Worm (Caenorhabditis elegans) whole organism, L3 larva: ENCODE results near the gene flp-11.

Experiments used
- aly-2 ChIP-seq: fragments of 150-350 bp; optimal IDR thresholded peaks from 2 replicates; lab custom pipeline; 2014; ENCODE audit warnings: missing biosample characterization, missing genetic modification characterization
- ama-1 ChIP-seq: fragments of 150-350 bp; optimal IDR thresholded peaks from 2 replicates; lab custom pipeline; 2018
- ceh-28 ChIP-seq: fragments of 150-350 bp; optimal IDR thresholded peaks from 2 replicates; lab custom pipeline; 2014; ENCODE audit warnings: missing biosample characterization, missing genetic modification reagents, missing genetic modification characterization
- egl-5 ChIP-seq: fragments of 150-350 bp; optimal IDR thresholded peaks from 2 replicates; lab custom pipeline; 2017; ENCODE audit warnings: missing biosample characterization, missing genetic modification reagents, missing genetic modification characterization, inconsistent platforms
- elt-2 ChIP-seq: sonication (generic microtip); optimal IDR thresholded peaks from 2 replicates; lab custom pipeline; 2016; ENCODE audit warnings: missing genetic modification reagents, mild to moderate bottlenecking, missing genetic modification characterization, missing compliant biosample characterization
- elt-3 ChIP-seq, 3 experiments: fragments of 150-350 bp in 1 of 3; sonication (generic microtip) in 2 of 3; optimal IDR thresholded peaks; 2 replicates in 2 of 3; 4 replicates in 1 of 3; lab custom pipeline; 2014 to 2017; ENCODE audit warnings: missing biosample characterization in 3 of 3, missing genetic modification characterization in 3 of 3
- fkh-2 ChIP-seq: fragments of 150-350 bp; optimal IDR thresholded peaks from 2 replicates; lab custom pipeline; 2014; ENCODE audit warnings: missing biosample characterization, missing genetic modification reagents, missing genetic modification characterization
- fos-1 ChIP-seq: fragments of 150-350 bp; optimal IDR thresholded peaks from 2 replicates; lab custom pipeline; 2014; ENCODE audit warnings: missing biosample characterization, missing genetic modification characterization
- hmg-11 ChIP-seq: sonication (generic microtip); optimal IDR thresholded peaks from 2 replicates; lab custom pipeline; 2016; ENCODE audit warnings: missing genetic modification characterization, missing compliant biosample characterization
- jun-1 ChIP-seq: fragments of 150-350 bp; optimal IDR thresholded peaks from 2 replicates; lab custom pipeline; 2014; ENCODE audit warnings: missing biosample characterization, missing genetic modification reagents, missing genetic modification characterization
- lin-15B ChIP-seq: fragments of 150-350 bp; optimal IDR thresholded peaks from 2 replicates; lab custom pipeline; 2014; ENCODE audit warnings: missing biosample characterization, missing genetic modification characterization
- lin-39 ChIP-seq: fragments of 150-350 bp; optimal IDR thresholded peaks from 2 replicates; lab custom pipeline; 2018; ENCODE audit warnings: missing biosample characterization, missing genetic modification reagents, missing genetic modification characterization
- lsy-12 ChIP-seq: sonication (generic microtip); optimal IDR thresholded peaks from 2 replicates; lab custom pipeline; 2016; ENCODE audit warnings: mild to moderate bottlenecking, missing genetic modification characterization, missing compliant biosample characterization
- mdl-1 ChIP-seq: fragments of 150-350 bp; optimal IDR thresholded peaks from 2 replicates; lab custom pipeline; 2014; ENCODE audit warnings: missing biosample characterization, missing genetic modification characterization
- mml-1 ChIP-seq: fragments of 150-350 bp; sonication (generic microtip); optimal IDR thresholded peaks from 3 replicates; lab custom pipeline; 2014; ENCODE audit warnings: missing biosample characterization, missing genetic modification characterization
- nfya-1 ChIP-seq: sonication (generic microtip); optimal IDR thresholded peaks from 2 replicates; lab custom pipeline; 2017; ENCODE audit warnings: missing genetic modification characterization, mild to moderate bottlenecking, missing compliant biosample characterization, antibody characterized with exemption, moderate library complexity; ENCODE audit not compliant: insufficient read depth
- nhr-11 ChIP-seq: fragments of 150-350 bp; optimal IDR thresholded peaks from 2 replicates; lab custom pipeline; 2014; ENCODE audit warnings: missing biosample characterization, missing genetic modification characterization
- nhr-23 ChIP-seq: fragments of 150-350 bp; optimal IDR thresholded peaks from 2 replicates; lab custom pipeline; 2014; ENCODE audit warnings: missing biosample characterization, missing genetic modification reagents, missing genetic modification characterization
- nhr-25 ChIP-seq: sonication (generic microtip); optimal IDR thresholded peaks from 2 replicates; lab custom pipeline; 2017; ENCODE audit warnings: missing biosample characterization, missing genetic modification characterization
- nhr-28 ChIP-seq: fragments of 150-350 bp; optimal IDR thresholded peaks from 2 replicates; lab custom pipeline; 2014; ENCODE audit warnings: missing biosample characterization, missing genetic modification characterization
- nhr-43 ChIP-seq: sonication (generic microtip); optimal IDR thresholded peaks from 2 replicates; lab custom pipeline; 2016; ENCODE audit warnings: mild to moderate bottlenecking, missing genetic modification characterization, missing compliant biosample characterization; ENCODE audit not compliant: poor library complexity, severe bottlenecking
- nhr-67 ChIP-seq: fragments of 150-350 bp; optimal IDR thresholded peaks from 2 replicates; lab custom pipeline; 2014; ENCODE audit warnings: missing biosample characterization, missing genetic modification characterization
- nhr-76 ChIP-seq: fragments of 150-350 bp; sonication (generic microtip); optimal IDR thresholded peaks from 5 replicates; lab custom pipeline; 2014; ENCODE audit warnings: missing biosample characterization, missing genetic modification characterization
- nhr-77 ChIP-seq: fragments of 150-350 bp; optimal IDR thresholded peaks from 2 replicates; lab custom pipeline; 2014; ENCODE audit warnings: missing biosample characterization, missing genetic modification characterization
- pha-4 ChIP-seq: fragments of 150-350 bp; optimal IDR thresholded peaks from 2 replicates; lab custom pipeline; 2014; ENCODE audit warnings: missing biosample characterization, missing genetic modification reagents, missing genetic modification characterization
- pqm-1 ChIP-seq: fragments of 150-350 bp; optimal IDR thresholded peaks from 2 replicates; lab custom pipeline; 2017; ENCODE audit warnings: missing biosample characterization, missing genetic modification characterization, inconsistent platforms
- skn-1 ChIP-seq: fragments of 150-350 bp; optimal IDR thresholded peaks from 2 replicates; lab custom pipeline; 2014; ENCODE audit warnings: missing biosample characterization, missing genetic modification characterization
- snpc-4 ChIP-seq: fragments of 150-350 bp; optimal IDR thresholded peaks from 2 replicates; lab custom pipeline; 2014; ENCODE audit warnings: missing biosample characterization, missing genetic modification characterization
- tbx-2 ChIP-seq: sonication (generic microtip); optimal IDR thresholded peaks from 2 replicates; lab custom pipeline; 2016; ENCODE audit warnings: mild to moderate bottlenecking, missing genetic modification characterization, missing compliant biosample characterization
- unc-39 ChIP-seq: sonication (generic microtip); optimal IDR thresholded peaks from 4 replicates; lab custom pipeline; 2017; ENCODE audit warnings: missing biosample characterization, missing genetic modification characterization
- ztf-11 ChIP-seq: fragments of 150-350 bp; optimal IDR thresholded peaks from 2 replicates; lab custom pipeline; 2014; ENCODE audit warnings: missing biosample characterization, missing genetic modification characterization

Gene flp-11

DNA sequence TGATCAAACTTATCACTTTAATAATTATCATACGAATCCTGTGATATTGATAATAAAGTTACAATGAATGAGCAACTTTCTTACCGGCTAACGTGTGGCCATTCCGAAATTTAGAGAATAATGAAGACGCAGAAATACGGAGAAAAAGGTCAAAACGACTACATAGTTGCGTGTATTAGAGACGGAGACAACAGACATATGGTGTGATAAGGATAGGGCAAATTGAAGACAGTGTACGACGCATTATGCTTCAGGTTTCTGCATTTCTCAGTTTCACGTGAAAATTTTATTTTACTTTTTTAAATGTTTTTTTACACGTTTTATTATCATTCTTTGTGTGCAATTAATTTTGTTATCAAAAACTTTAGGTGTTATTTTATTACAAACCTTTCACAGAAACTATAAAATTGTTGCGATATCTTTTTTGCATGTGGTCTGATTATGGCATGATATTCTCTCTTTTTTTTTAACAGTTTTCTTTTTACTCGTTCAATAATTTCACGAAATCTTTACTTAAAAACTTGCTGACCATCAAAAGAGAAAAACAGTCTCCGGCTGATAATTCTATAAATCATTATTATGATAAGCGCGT is 4.7 kb downstream of the flp-11 start, which contains the start of gene tmem-135:
Gene tmem-135, plus strand, starts transcription at position 542 of the 592 bp plus-strand sequence.
- TF ChIP-seq lsy-12 = no peak
- TF ChIP-seq fos-1 (tag; lab: Kevin White, UChicago) = no peak
- TF ChIP-seq nfya-1 (tag; lab: Kevin White, UChicago) = no peak
- TF ChIP-seq mml-1 (tag; lab: Kevin White, UChicago) = no peak
- no peak for TF ChIP-seq jun-1
- peak; percentile 73 for TF ChIP-seq elt-2 (tag; lab: Kevin White, UChicago)
- TF ChIP-seq nhr-67 (tag; lab: Kevin White, UChicago) = no peak
- no peak for TF ChIP-seq nhr-23 (tag; lab: Kevin White, UChicago)
- TF ChIP-seq ceh-28 (tag; lab: Kevin White, UChicago) = no peak
- TF ChIP-seq pqm-1 (tag; lab: Kevin White, UChicago) = peak; percentile 42
- no peak for TF ChIP-seq mdl-1 (tag; lab: Kevin White, UChicago)

DNA sequence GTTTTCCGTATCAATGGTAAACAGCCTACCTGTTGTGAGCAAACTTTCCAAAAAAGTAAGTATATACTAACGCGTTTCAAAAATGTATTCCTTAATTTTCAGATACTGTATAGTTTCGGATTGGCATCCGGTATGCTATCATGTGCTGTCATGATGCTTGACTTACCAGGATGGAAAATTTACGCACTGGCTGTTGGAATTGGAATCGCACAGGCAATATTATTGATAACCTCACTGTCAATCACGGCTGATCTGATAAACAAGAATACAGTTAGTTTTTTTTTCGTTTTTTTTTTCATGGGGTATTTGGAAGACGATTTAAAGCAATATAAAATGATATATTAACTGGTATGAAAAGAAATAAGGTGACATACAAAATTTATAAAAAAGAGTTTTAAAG is 6.1 kb downstream of the flp-11 start:
- TF ChIP-seq elt-3 (tag; optimal IDR thresholded peaks at IDR 0.05; lab: Kevin White, UChicago) = no peak
- TF ChIP-seq elt-2 (tag; lab: Kevin White, UChicago) = peak; percentile 48
- TF ChIP-seq, all 47 proteins: peak for 1

DNA sequence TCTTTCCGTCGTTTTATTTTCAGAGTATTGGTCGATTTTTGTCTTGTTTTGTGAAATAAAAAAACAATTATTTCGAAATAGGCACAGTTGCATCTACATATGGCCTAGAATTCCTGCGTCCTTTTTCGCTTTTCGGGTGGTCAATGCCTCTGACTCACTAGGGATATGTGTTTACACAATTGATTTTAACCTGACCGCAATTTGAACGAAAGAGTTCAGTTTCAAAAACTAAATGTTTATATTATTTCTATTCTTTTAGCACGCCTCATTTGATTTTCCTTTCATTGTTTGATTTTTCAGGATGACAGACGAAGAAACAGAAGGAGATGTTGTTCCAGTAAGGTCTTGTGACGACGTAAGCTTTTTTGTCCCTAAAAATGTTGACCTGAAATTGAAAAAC is 10.1 kb downstream of the flp-11 start, which contains the start of gene mfsd-12:
Gene mfsd-12, plus strand, starts transcription at position 301 of the 400 bp plus-strand sequence.
- no peak for TF ChIP-seq aly-2
- no peak for TF ChIP-seq nhr-76
- TF ChIP-seq fkh-2 = no peak
- no peak for TF ChIP-seq mdl-1 (tag; lab: Kevin White, UChicago)
- TF ChIP-seq pha-4 (tag; lab: Kevin White, UChicago) = peak; percentile 7
- no peak for TF ChIP-seq elt-2 (tag; lab: Kevin White, UChicago)
- TF ChIP-seq fos-1 (tag; lab: Kevin White, UChicago) = no peak

DNA sequence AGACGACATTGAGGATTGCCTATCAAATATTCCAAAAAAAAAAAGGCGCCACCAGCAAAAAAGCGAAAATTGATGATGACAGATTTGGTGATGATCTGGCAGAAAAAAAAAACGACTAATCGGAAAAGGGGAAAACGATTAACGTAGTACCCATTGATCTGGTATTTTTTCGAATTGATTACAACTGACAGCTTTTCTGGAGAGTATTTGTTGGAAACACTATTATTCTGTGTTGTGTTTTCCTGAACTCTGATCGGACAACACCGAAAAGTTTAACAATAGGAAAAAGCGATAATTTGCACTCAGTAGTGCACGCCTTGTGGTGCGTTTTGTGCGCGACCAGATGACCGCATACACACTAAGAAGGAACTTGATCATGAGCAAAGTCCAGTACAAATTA is 13.3 kb downstream of the flp-11 start:
- TF ChIP-seq tbx-2 (tag; lab: Kevin White, UChicago) (no peak), egl-5 (tag; lab: Kevin White, UChicago) (no peak), nfya-1 (tag; lab: Kevin White, UChicago) (no peak), ceh-28 (tag; lab: Kevin White, UChicago) (no peak), ztf-11 (tag; lab: Kevin White, UChicago) (no peak), skn-1 (tag; lab: Kevin White, UChicago) (no peak), fos-1 (tag; lab: Kevin White, UChicago) (no peak), unc-39 (tag; lab: Kevin White, UChicago) (no peak)

DNA sequence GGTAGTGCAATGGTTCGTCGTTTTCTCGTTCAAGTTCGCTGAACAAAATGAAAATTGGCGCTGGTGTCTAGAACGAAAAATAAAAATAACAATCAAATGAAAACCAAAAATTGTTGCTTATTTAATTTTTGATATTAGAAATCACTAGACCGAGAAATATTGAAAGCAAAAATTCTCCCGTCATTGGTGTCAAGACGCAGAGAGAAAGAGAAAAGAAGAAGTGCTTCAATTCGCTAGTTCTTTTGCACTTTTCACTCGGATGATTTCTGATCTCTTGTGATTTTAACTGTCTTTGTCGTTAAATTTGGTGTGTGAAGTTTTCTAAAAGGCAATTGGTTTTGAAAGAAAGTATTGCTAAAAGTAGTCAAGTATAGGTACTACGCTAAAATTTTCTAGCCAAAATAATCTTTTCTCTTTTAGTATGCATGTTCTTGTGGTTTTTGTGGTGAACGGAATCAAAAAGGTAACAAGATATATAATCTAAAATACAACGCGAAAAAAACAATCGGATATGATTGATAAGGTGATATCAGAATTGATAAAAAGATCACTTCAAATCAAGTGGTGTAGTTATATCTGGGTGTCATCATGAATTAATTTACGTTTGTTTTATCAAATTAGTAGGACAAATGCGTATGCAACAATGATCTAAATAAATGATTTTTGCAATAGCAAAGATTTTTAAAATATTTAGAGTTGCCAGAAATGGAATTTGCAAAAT is 14.8 kb downstream of the flp-11 start:
- TF ChIP-seq pqm-1 (tag; lab: Kevin White, UChicago) (peak; percentile 21), nfya-1 (tag; lab: Kevin White, UChicago) (peak; percentile 33), ama-1 (lab: Kevin White, UChicago) (no peak), elt-2 (tag; lab: Kevin White, UChicago) (peak; percentile 5), nhr-23 (tag; lab: Kevin White, UChicago) (no peak)

DNA sequence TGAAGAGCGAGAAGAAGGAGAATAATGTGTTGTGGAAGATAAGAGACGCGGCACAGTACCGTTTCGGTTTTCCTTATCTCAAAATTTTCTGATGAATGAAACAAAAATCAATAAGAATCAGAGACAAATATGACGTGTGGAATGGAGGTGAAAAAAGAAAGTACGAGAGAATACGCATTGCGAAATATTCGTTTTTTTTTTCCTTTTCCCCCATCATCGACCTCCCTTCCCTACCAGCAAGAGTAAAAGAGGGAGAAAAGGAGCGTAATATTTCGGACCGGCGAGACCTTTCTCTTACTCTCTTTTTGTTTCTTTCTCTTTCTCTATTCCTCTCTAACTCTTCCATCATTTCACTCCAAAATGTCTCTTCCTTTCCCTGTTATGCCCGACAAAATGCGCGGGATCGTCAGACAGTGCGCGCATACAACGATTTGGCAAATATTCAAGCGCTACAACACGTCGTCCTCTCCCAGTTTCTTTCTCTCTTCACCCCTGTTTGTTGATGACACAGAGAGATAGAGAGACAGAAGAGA is 15.6 kb downstream of the flp-11 start:
- TF ChIP-seq pqm-1 (tag; lab: Kevin White, UChicago) = peak; percentile 81
- TF ChIP-seq nfya-1 (tag; lab: Kevin White, UChicago) = peak; percentile 34
- peak; percentile 62 for TF ChIP-seq nhr-23 (tag; lab: Kevin White, UChicago)
- TF ChIP-seq ama-1 (lab: Kevin White, UChicago) = no peak
- peak; percentile 29 for TF ChIP-seq hmg-11 (tag; lab: Kevin White, UChicago)
- peak; percentile 61 for TF ChIP-seq ceh-28 (tag; lab: Kevin White, UChicago)
- peak; percentile 4 for TF ChIP-seq nhr-43 (tag; lab: Kevin White, UChicago)
- no peak for TF ChIP-seq jun-1
- TF ChIP-seq snpc-4 (tag; lab: Kevin White, UChicago) = peak; percentile 1
- no peak for TF ChIP-seq aly-2
- TF ChIP-seq nhr-25 (tag; lab: Kevin White, UChicago) = peak; percentile 75
- TF ChIP-seq mdl-1 (tag; lab: Kevin White, UChicago) = no peak
- no peak for TF ChIP-seq nhr-77 (tag; lab: Kevin White, UChicago)
- no peak for TF ChIP-seq nhr-28
- no peak for TF ChIP-seq egl-5 (tag; lab: Kevin White, UChicago)
- TF ChIP-seq lin-15B (tag; lab: Kevin White, UChicago) = no peak
- TF ChIP-seq lin-39 (tag; lab: Kevin White, UChicago) = peak; percentile 25
- peak in 1 of 3 experiments; percentile 36 for TF ChIP-seq elt-3 (tag; optimal IDR thresholded peaks at IDR 0.05; lab: Kevin White, UChicago)
- no peak for TF ChIP-seq nhr-11 (tag; lab: Kevin White, UChicago)
- TF ChIP-seq lsy-12 = no peak
- peak; percentile 23 for TF ChIP-seq skn-1 (tag; lab: Kevin White, UChicago)
- TF ChIP-seq elt-2 (tag; lab: Kevin White, UChicago) = peak; percentile 88
- peak; percentile 85 for TF ChIP-seq pha-4 (tag; lab: Kevin White, UChicago)
